Worm (Caenorhabditis elegans) whole organism, L3 larva: ENCODE measurements around the gene B0334.10.

ENCODE experiments used
- R02D3.7 ChIP-seq: fragments of 150-350 bp; optimal IDR thresholded peaks from 2 replicates; lab custom pipeline; 2014; ENCODE audit warnings: missing biosample characterization, missing genetic modification characterization
- ZK546.5 ChIP-seq: sonication (generic microtip); optimal IDR thresholded peaks from 2 replicates; lab custom pipeline; 2017; ENCODE audit warnings: missing biosample characterization, missing genetic modification characterization
- aly-2 ChIP-seq: fragments of 150-350 bp; optimal IDR thresholded peaks from 2 replicates; lab custom pipeline; 2014; ENCODE audit warnings: missing biosample characterization, missing genetic modification characterization
- ama-1 ChIP-seq: fragments of 150-350 bp; optimal IDR thresholded peaks from 2 replicates; lab custom pipeline; 2018
- ceh-16 ChIP-seq: sonication (generic microtip); optimal IDR thresholded peaks from 2 replicates; lab custom pipeline; 2017; ENCODE audit warnings: missing biosample characterization, missing genetic modification characterization
- ceh-28 ChIP-seq: fragments of 150-350 bp; optimal IDR thresholded peaks from 2 replicates; lab custom pipeline; 2014; ENCODE audit warnings: missing biosample characterization, missing genetic modification reagents, missing genetic modification characterization
- ceh-82 ChIP-seq: fragments of 150-350 bp; optimal IDR thresholded peaks from 2 replicates; lab custom pipeline; 2014; ENCODE audit warnings: missing biosample characterization, missing genetic modification characterization
- egl-27 ChIP-seq: sonication (generic microtip); optimal IDR thresholded peaks from 4 replicates; lab custom pipeline; 2017; ENCODE audit warnings: missing biosample characterization, missing genetic modification reagents, missing genetic modification characterization
- egl-5 ChIP-seq: fragments of 150-350 bp; optimal IDR thresholded peaks from 2 replicates; lab custom pipeline; 2017; ENCODE audit warnings: missing biosample characterization, missing genetic modification reagents, missing genetic modification characterization, inconsistent platforms
- elt-1 ChIP-seq: fragments of 150-350 bp; optimal IDR thresholded peaks from 2 replicates; lab custom pipeline; 2014; ENCODE audit warnings: missing biosample characterization, missing genetic modification characterization
- elt-2 ChIP-seq: sonication (generic microtip); optimal IDR thresholded peaks from 2 replicates; lab custom pipeline; 2016; ENCODE audit warnings: missing genetic modification reagents, mild to moderate bottlenecking, missing genetic modification characterization, missing compliant biosample characterization
- elt-3 ChIP-seq, 3 experiments: fragments of 150-350 bp in 1 of 3; sonication (generic microtip) in 2 of 3; optimal IDR thresholded peaks; 2 replicates in 2 of 3; 4 replicates in 1 of 3; lab custom pipeline; 2014 to 2017; ENCODE audit warnings: missing biosample characterization in 3 of 3, missing genetic modification characterization in 3 of 3
- fkh-10 ChIP-seq: sonication (generic microtip); optimal IDR thresholded peaks from 2 replicates; lab custom pipeline; 2017; ENCODE audit warnings: missing biosample characterization, missing genetic modification reagents, missing genetic modification characterization
- fos-1 ChIP-seq: fragments of 150-350 bp; optimal IDR thresholded peaks from 2 replicates; lab custom pipeline; 2014; ENCODE audit warnings: missing biosample characterization, missing genetic modification characterization
- jun-1 ChIP-seq: fragments of 150-350 bp; optimal IDR thresholded peaks from 2 replicates; lab custom pipeline; 2014; ENCODE audit warnings: missing biosample characterization, missing genetic modification reagents, missing genetic modification characterization
- lin-15B ChIP-seq: fragments of 150-350 bp; optimal IDR thresholded peaks from 2 replicates; lab custom pipeline; 2014; ENCODE audit warnings: missing biosample characterization, missing genetic modification characterization
- lin-39 ChIP-seq: fragments of 150-350 bp; optimal IDR thresholded peaks from 2 replicates; lab custom pipeline; 2018; ENCODE audit warnings: missing biosample characterization, missing genetic modification reagents, missing genetic modification characterization
- lsy-12 ChIP-seq: sonication (generic microtip); optimal IDR thresholded peaks from 2 replicates; lab custom pipeline; 2016; ENCODE audit warnings: mild to moderate bottlenecking, missing genetic modification characterization, missing compliant biosample characterization
- mdl-1 ChIP-seq: fragments of 150-350 bp; optimal IDR thresholded peaks from 2 replicates; lab custom pipeline; 2014; ENCODE audit warnings: missing biosample characterization, missing genetic modification characterization
- mml-1 ChIP-seq: fragments of 150-350 bp; sonication (generic microtip); optimal IDR thresholded peaks from 3 replicates; lab custom pipeline; 2014; ENCODE audit warnings: missing biosample characterization, missing genetic modification characterization
- nfya-1 ChIP-seq: sonication (generic microtip); optimal IDR thresholded peaks from 2 replicates; lab custom pipeline; 2017; ENCODE audit warnings: missing genetic modification characterization, mild to moderate bottlenecking, missing compliant biosample characterization, antibody characterized with exemption, moderate library complexity; ENCODE audit not compliant: insufficient read depth
- nhr-23 ChIP-seq: fragments of 150-350 bp; optimal IDR thresholded peaks from 2 replicates; lab custom pipeline; 2014; ENCODE audit warnings: missing biosample characterization, missing genetic modification reagents, missing genetic modification characterization
- nhr-237 ChIP-seq: fragments of 150-350 bp; optimal IDR thresholded peaks from 2 replicates; lab custom pipeline; 2014; ENCODE audit warnings: missing biosample characterization, missing genetic modification characterization
- nhr-25 ChIP-seq: sonication (generic microtip); optimal IDR thresholded peaks from 2 replicates; lab custom pipeline; 2017; ENCODE audit warnings: missing biosample characterization, missing genetic modification characterization
- nhr-28 ChIP-seq: fragments of 150-350 bp; optimal IDR thresholded peaks from 2 replicates; lab custom pipeline; 2014; ENCODE audit warnings: missing biosample characterization, missing genetic modification characterization
- nhr-43 ChIP-seq: sonication (generic microtip); optimal IDR thresholded peaks from 2 replicates; lab custom pipeline; 2016; ENCODE audit warnings: mild to moderate bottlenecking, missing genetic modification characterization, missing compliant biosample characterization; ENCODE audit not compliant: poor library complexity, severe bottlenecking
- nhr-67 ChIP-seq: fragments of 150-350 bp; optimal IDR thresholded peaks from 2 replicates; lab custom pipeline; 2014; ENCODE audit warnings: missing biosample characterization, missing genetic modification characterization
- nhr-76 ChIP-seq: fragments of 150-350 bp; sonication (generic microtip); optimal IDR thresholded peaks from 5 replicates; lab custom pipeline; 2014; ENCODE audit warnings: missing biosample characterization, missing genetic modification characterization
- pha-4 ChIP-seq: fragments of 150-350 bp; optimal IDR thresholded peaks from 2 replicates; lab custom pipeline; 2014; ENCODE audit warnings: missing biosample characterization, missing genetic modification reagents, missing genetic modification characterization
- pqm-1 ChIP-seq: fragments of 150-350 bp; optimal IDR thresholded peaks from 2 replicates; lab custom pipeline; 2017; ENCODE audit warnings: missing biosample characterization, missing genetic modification characterization, inconsistent platforms
- sea-2 ChIP-seq: fragments of 150-350 bp; sonication (generic microtip); optimal IDR thresholded peaks from 4 replicates; lab custom pipeline; 2014; ENCODE audit warnings: missing biosample characterization, missing genetic modification reagents, missing genetic modification characterization
- skn-1 ChIP-seq: fragments of 150-350 bp; optimal IDR thresholded peaks from 2 replicates; lab custom pipeline; 2014; ENCODE audit warnings: missing biosample characterization, missing genetic modification characterization
- snpc-4 ChIP-seq: fragments of 150-350 bp; optimal IDR thresholded peaks from 2 replicates; lab custom pipeline; 2014; ENCODE audit warnings: missing biosample characterization, missing genetic modification characterization
- tbx-2 ChIP-seq: sonication (generic microtip); optimal IDR thresholded peaks from 2 replicates; lab custom pipeline; 2016; ENCODE audit warnings: mild to moderate bottlenecking, missing genetic modification characterization, missing compliant biosample characterization
- unc-39 ChIP-seq: sonication (generic microtip); optimal IDR thresholded peaks from 4 replicates; lab custom pipeline; 2017; ENCODE audit warnings: missing biosample characterization, missing genetic modification characterization
- zag-1 ChIP-seq: fragments of 150-350 bp; optimal IDR thresholded peaks from 2 replicates; lab custom pipeline; 2014; ENCODE audit warnings: missing biosample characterization, missing genetic modification characterization
- ztf-11 ChIP-seq: fragments of 150-350 bp; optimal IDR thresholded peaks from 2 replicates; lab custom pipeline; 2014; ENCODE audit warnings: missing biosample characterization, missing genetic modification characterization
- ztf-4 ChIP-seq: fragments of 150-350 bp; optimal IDR thresholded peaks from 2 replicates; lab custom pipeline; 2014; ENCODE audit warnings: missing biosample characterization, missing genetic modification characterization

The B0334.10 gene

ce11 chrII:11501956-11502355 is 16.3 kb upstream of the B0334.10 start (continued):
- no peak for TF ChIP-seq elt-1
- no peak for TF ChIP-seq nhr-28 (tag; lab: Kevin White, UChicago)
- TF ChIP-seq nhr-237: no peak

- TF ChIP-seq aly-2 (tag; lab: Kevin White, UChicago): no peak
- TF ChIP-seq lin-39 (tag; lab: Kevin White, UChicago): no peak
- no peak for TF ChIP-seq mdl-1 (tag; lab: Kevin White, UChicago)
- TF ChIP-seq nhr-23: no peak
- no peak for TF ChIP-seq nhr-237
- TF ChIP-seq sea-2 (GFP tag; lab: Kevin White, UChicago): no peak
- TF ChIP-seq ztf-4: no peak
- no peak for TF ChIP-seq ceh-16 (tag; lab: Kevin White, UChicago)
- no peak for TF ChIP-seq pha-4 (tag; lab: Kevin White, UChicago)
- no peak for TF ChIP-seq lsy-12 (tag; lab: Kevin White, UChicago)
- TF ChIP-seq nhr-43 (tag; lab: Kevin White, UChicago): no peak
- no peak for TF ChIP-seq mml-1 (tag; lab: Kevin White, UChicago)
- no peak for TF ChIP-seq nhr-76
- TF ChIP-seq elt-2 (tag; lab: Kevin White, UChicago): no peak
- TF ChIP-seq ztf-11 (tag; lab: Kevin White, UChicago): no peak
- no peak for TF ChIP-seq unc-39 (tag; lab: Kevin White, UChicago)
- TF ChIP-seq ama-1 (lab: Kevin White, UChicago): no peak
- no peak for TF ChIP-seq egl-27
- no peak for TF ChIP-seq egl-5
- no peak for TF ChIP-seq skn-1 (tag; lab: Kevin White, UChicago)
Measured at ce11 chrII:11503761-11504160, 14.5 kb upstream of the B0334.10 start.

ce11 chrII:11510373-11510772 is 7.9 kb upstream of the B0334.10 start, which contains the start of gene npr-41:
Gene npr-41, plus strand, starts transcription at chrII:11510673.
- TF ChIP-seq nhr-43 (tag; lab: Kevin White, UChicago) (no peak), nhr-25 (peak; percentile 69), R02D3.7 (tag; lab: Kevin White, UChicago) (no peak)

- TF ChIP-seq aly-2 (tag; lab: Kevin White, UChicago) (no peak), ztf-4 (no peak), elt-3 (tag; optimal IDR thresholded peaks at IDR 0.05; lab: Kevin White, UChicago) (no peak), nhr-76 (no peak), nhr-43 (tag; lab: Kevin White, UChicago) (no peak), ZK546.5 (no peak), snpc-4 (no peak), nhr-67 (tag; lab: Kevin White, UChicago) (no peak), ama-1 (lab: Kevin White, UChicago) (no peak), pqm-1 (tag; lab: Kevin White, UChicago) (no peak), lin-15B (no peak), pha-4 (tag; lab: Kevin White, UChicago) (no peak), zag-1 (tag; lab: Kevin White, UChicago) (no peak), tbx-2 (tag; lab: Kevin White, UChicago) (no peak), jun-1 (tag; lab: Kevin White, UChicago) (no peak), skn-1 (tag; lab: Kevin White, UChicago) (no peak), nfya-1 (tag; lab: Kevin White, UChicago) (no peak), lsy-12 (tag; lab: Kevin White, UChicago) (no peak), ceh-28 (tag; lab: Kevin White, UChicago) (no peak), ceh-82 (tag; lab: Kevin White, UChicago) (no peak)
Measured at ce11 chrII:11512921-11513320, 5.4 kb upstream of the B0334.10 start.

ce11 chrII:11514775-11515174 is 3.5 kb upstream of the B0334.10 start, which contains the start of gene srh-44:
Gene srh-44, plus strand, starts transcription at chrII:11515075.
- TF ChIP-seq nhr-23 (no peak), ceh-82 (tag; lab: Kevin White, UChicago) (no peak), elt-1 (no peak), aly-2 (tag; lab: Kevin White, UChicago) (no peak), fkh-10 (no peak), fos-1 (tag; lab: Kevin White, UChicago) (no peak)
